Worm (Caenorhabditis elegans) whole organism, dauer: ENCODE results near the gene T08G3.6.

ENCODE experiments used
- unc-62 ChIP-seq: sonication (generic microtip); optimal IDR thresholded peaks from 2 replicates; lab custom pipeline; 2017; ENCODE audit warnings: missing biosample characterization, missing genetic modification reagents, missing genetic modification characterization

Gene T08G3.6

DNA sequence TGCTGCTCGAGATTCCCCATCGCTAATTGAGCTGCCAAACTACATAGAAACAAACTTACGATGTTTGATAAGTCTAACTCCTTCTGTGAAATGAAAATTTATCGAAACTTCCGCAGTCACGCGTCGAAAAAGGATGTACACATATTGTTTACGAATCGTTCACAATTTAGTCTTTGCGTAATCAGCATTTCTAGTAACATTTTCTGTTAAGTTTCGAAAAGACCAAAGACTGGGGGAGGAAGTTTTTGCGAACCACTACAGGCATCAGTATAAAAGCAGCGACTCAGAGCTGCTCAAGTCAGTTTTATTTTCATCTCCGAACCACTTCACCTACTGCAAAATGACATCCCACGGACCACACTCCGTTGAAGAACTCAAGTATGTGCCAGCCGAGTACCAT is 42.4 kb downstream of the T08G3.6 start, which contains the start of gene sqst-4:
Gene sqst-4 (plus strand): TSS at position 301 of the 400 bp plus-strand sequence.
- TF ChIP-seq unc-62 (GFP tag; lab: Kevin White, UChicago): no peak

DNA sequence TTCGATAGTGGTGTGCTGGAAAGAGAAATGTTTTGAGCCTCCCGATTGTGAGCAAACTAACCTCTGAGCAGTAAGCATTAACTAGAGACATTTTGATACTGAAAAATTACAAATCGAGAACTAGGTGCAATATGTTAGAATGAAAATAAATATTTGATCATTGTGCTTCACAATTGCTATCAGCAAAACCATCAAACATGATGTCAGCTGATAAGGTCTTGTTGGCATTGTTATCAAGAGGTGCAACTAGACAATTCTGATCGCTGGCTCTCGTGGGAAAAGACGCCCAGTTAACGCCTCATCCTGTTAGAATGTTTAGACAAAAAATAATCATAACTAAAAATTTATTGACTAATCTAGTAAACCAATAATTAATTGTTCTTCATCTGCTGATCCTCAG is 48.6 kb downstream of the T08G3.6 start, which contains the start of gene comt-2:
Gene comt-2 (minus strand): TSS at position 131 of the 400 bp plus-strand sequence.
- no peak for TF ChIP-seq unc-62 (GFP tag; lab: Kevin White, UChicago)
